Fruit fly (Drosophila melanogaster): ENCODE data around the gene Sirt1.

DNA sequence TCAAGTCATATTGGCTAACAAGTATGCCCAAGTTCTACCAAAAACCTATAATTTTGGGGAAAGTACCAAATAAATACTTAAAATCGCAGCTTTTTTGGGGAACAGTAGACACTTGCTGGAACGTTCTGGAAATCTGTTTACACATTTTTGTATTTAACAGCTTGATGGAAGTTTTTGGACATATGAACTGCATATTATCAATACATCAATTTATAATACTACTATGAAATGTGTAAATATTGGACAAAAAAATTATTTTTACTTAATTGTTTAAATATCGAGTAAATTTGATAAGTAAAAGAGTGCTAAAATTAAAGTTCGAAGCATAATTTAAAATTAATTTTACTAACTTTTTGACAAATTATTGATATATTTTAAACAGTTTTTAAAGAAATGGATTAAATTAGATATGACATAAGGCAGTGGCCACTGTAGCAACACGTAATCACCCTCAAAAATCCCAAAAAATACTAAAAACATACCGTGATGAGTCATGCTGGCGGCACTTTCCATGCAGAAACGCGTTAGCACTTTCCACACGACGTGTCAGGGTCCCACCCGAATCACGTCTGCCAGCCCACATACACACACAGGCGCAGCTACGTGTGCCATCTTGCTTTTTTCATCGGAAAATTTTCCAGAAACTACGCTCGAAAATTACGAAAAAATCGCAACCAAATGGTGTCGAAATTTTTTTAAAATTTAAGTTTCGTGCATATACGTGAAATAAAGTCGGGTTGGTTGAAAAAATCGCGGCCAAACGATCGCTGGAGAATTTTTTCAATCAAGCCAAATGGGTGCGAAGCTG is at the start of gene Sirt1:
- TF ChIP-seq Mnt (GFP tag; optimal IDR thresholded peaks at IDR 0.05) (peak; percentile 82), kay (GFP tag; ENCODE audit: borderline replicate concordance) (peak; percentile 99), Crg-1 (GFP tag; optimal IDR thresholded peaks at IDR 0.05) (peak; percentile 23), CG33017 (tag; optimal IDR thresholded peaks at IDR 0.05) (peak; percentile 73), cic (GFP tag; optimal IDR thresholded peaks at IDR 0.05) (peak; percentile 88)
